Worm (Caenorhabditis elegans) whole organism, L1 larva: Measurements from ENCODE around the gene K02D3.2.

ENCODE experiments used
- egl-13 ChIP-seq: sonication (generic microtip); optimal IDR thresholded peaks from 2 replicates; lab custom pipeline; 2016; ENCODE audit warnings: missing genotype, missing genetic modification reagents, missing genetic modification characterization, missing compliant biosample characterization
- egl-27 ChIP-seq, 2 experiments: fragments of 150-350 bp in 1 of 2; sonication (generic microtip); optimal IDR thresholded peaks; 3 replicates each; lab custom pipeline; 2017 to 2018; ENCODE audit warnings: missing biosample characterization in 2 of 2, missing genetic modification characterization in 2 of 2, missing genetic modification reagents in 2 of 2
- grh-1 ChIP-seq: fragments of 200-800 bp; sonication (Bioruptor generic); IDR thresholded peaks from 2 replicates; pipeline ENCODE4 v1.3.6; 2022; ENCODE audit warnings: missing genetic modification reagents, missing genetic modification characterization, missing compliant biosample characterization
- hpl-2 ChIP-seq: fragments of 150-350 bp; optimal IDR thresholded peaks from 2 replicates; lab custom pipeline; 2014; ENCODE audit warnings: missing biosample characterization, missing genetic modification reagents, missing genetic modification characterization
- lsy-2 ChIP-seq, 2 experiments: fragments of 150-350 bp; optimal IDR thresholded peaks; 2 replicates each; lab custom pipeline; 2014; ENCODE audit warnings: missing biosample characterization in 2 of 2, missing genetic modification characterization in 2 of 2
- pqm-1 ChIP-seq: sonication (generic microtip); optimal IDR thresholded peaks from 3 replicates; lab custom pipeline; 2017; ENCODE audit warnings: missing biosample characterization, missing genetic modification characterization
- skn-1 ChIP-seq: fragments of 150-350 bp; optimal IDR thresholded peaks from 2 replicates; lab custom pipeline; 2014; ENCODE audit warnings: missing biosample characterization, missing genetic modification characterization
- swsn-7 ChIP-seq: sonication (generic microtip); optimal IDR thresholded peaks from 2 replicates; lab custom pipeline; 2016; ENCODE audit warnings: missing genetic modification characterization, missing compliant biosample characterization

ce11 chrX:13745558-13745957 is 33.7 kb upstream of the K02D3.2 start:
- TF ChIP-seq grh-1 (no peak), skn-1 (tag; lab: Kevin White, UChicago) (no peak), lsy-2 (tag; optimal IDR thresholded peaks at IDR 0.05; lab: Kevin White, UChicago) (no peak), hpl-2 (GFP tag; lab: Kevin White, UChicago) (no peak), swsn-7 (tag; lab: Kevin White, UChicago) (no peak), pqm-1 (tag; lab: Kevin White, UChicago) (no peak), egl-13 (tag; lab: Kevin White, UChicago) (no peak), egl-27 (tag; optimal IDR thresholded peaks at IDR 0.05; lab: Kevin White, UChicago) (no peak)
